Worm (Caenorhabditis elegans) whole organism, L3 larva: Measurements from ENCODE around the gene C02B8.7.

Source experiments
- R02D3.7 ChIP-seq: fragments of 150-350 bp; optimal IDR thresholded peaks from 2 replicates; lab custom pipeline; 2014; ENCODE audit warnings: missing biosample characterization, missing genetic modification characterization
- ZK546.5 ChIP-seq: sonication (generic microtip); optimal IDR thresholded peaks from 2 replicates; lab custom pipeline; 2017; ENCODE audit warnings: missing biosample characterization, missing genetic modification characterization
- aly-2 ChIP-seq: fragments of 150-350 bp; optimal IDR thresholded peaks from 2 replicates; lab custom pipeline; 2014; ENCODE audit warnings: missing biosample characterization, missing genetic modification characterization
- ceh-16 ChIP-seq: sonication (generic microtip); optimal IDR thresholded peaks from 2 replicates; lab custom pipeline; 2017; ENCODE audit warnings: missing biosample characterization, missing genetic modification characterization
- ceh-28 ChIP-seq: fragments of 150-350 bp; optimal IDR thresholded peaks from 2 replicates; lab custom pipeline; 2014; ENCODE audit warnings: missing biosample characterization, missing genetic modification reagents, missing genetic modification characterization
- ceh-82 ChIP-seq: fragments of 150-350 bp; optimal IDR thresholded peaks from 2 replicates; lab custom pipeline; 2014; ENCODE audit warnings: missing biosample characterization, missing genetic modification characterization
- ceh-9 ChIP-seq: sonication (generic microtip); optimal IDR thresholded peaks from 2 replicates; lab custom pipeline; 2018; ENCODE audit warnings: missing biosample characterization, missing genetic modification characterization
- daf-12 ChIP-seq: fragments of 150-350 bp; optimal IDR thresholded peaks from 2 replicates; lab custom pipeline; 2014; ENCODE audit warnings: missing biosample characterization, missing genetic modification reagents, missing genetic modification characterization
- egl-27 ChIP-seq: sonication (generic microtip); optimal IDR thresholded peaks from 4 replicates; lab custom pipeline; 2017; ENCODE audit warnings: missing biosample characterization, missing genetic modification reagents, missing genetic modification characterization
- egl-5 ChIP-seq: fragments of 150-350 bp; optimal IDR thresholded peaks from 2 replicates; lab custom pipeline; 2017; ENCODE audit warnings: missing biosample characterization, missing genetic modification reagents, missing genetic modification characterization, inconsistent platforms
- elt-1 ChIP-seq: fragments of 150-350 bp; optimal IDR thresholded peaks from 2 replicates; lab custom pipeline; 2014; ENCODE audit warnings: missing biosample characterization, missing genetic modification characterization
- eor-1 ChIP-seq, 2 experiments: fragments of 150-350 bp; optimal IDR thresholded peaks; 2 replicates each; lab custom pipeline; 2014 to 2018; ENCODE audit warnings: missing biosample characterization in 2 of 2, missing genetic modification characterization in 2 of 2
- fkh-10 ChIP-seq: sonication (generic microtip); optimal IDR thresholded peaks from 2 replicates; lab custom pipeline; 2017; ENCODE audit warnings: missing biosample characterization, missing genetic modification reagents, missing genetic modification characterization
- fkh-2 ChIP-seq: fragments of 150-350 bp; optimal IDR thresholded peaks from 2 replicates; lab custom pipeline; 2014; ENCODE audit warnings: missing biosample characterization, missing genetic modification reagents, missing genetic modification characterization
- fos-1 ChIP-seq: fragments of 150-350 bp; optimal IDR thresholded peaks from 2 replicates; lab custom pipeline; 2014; ENCODE audit warnings: missing biosample characterization, missing genetic modification characterization
- hmg-11 ChIP-seq: sonication (generic microtip); optimal IDR thresholded peaks from 2 replicates; lab custom pipeline; 2016; ENCODE audit warnings: missing genetic modification characterization, missing compliant biosample characterization
- lin-15B ChIP-seq: fragments of 150-350 bp; optimal IDR thresholded peaks from 2 replicates; lab custom pipeline; 2014; ENCODE audit warnings: missing biosample characterization, missing genetic modification characterization
- lin-39 ChIP-seq: fragments of 150-350 bp; optimal IDR thresholded peaks from 2 replicates; lab custom pipeline; 2018; ENCODE audit warnings: missing biosample characterization, missing genetic modification reagents, missing genetic modification characterization
- mml-1 ChIP-seq: fragments of 150-350 bp; sonication (generic microtip); optimal IDR thresholded peaks from 3 replicates; lab custom pipeline; 2014; ENCODE audit warnings: missing biosample characterization, missing genetic modification characterization
- nfya-1 ChIP-seq: sonication (generic microtip); optimal IDR thresholded peaks from 2 replicates; lab custom pipeline; 2017; ENCODE audit warnings: missing genetic modification characterization, mild to moderate bottlenecking, missing compliant biosample characterization, antibody characterized with exemption, moderate library complexity; ENCODE audit not compliant: insufficient read depth
- nhr-12 ChIP-seq: fragments of 150-350 bp; optimal IDR thresholded peaks from 2 replicates; lab custom pipeline; 2014; ENCODE audit warnings: missing biosample characterization, missing genetic modification characterization
- nhr-23 ChIP-seq: fragments of 150-350 bp; optimal IDR thresholded peaks from 2 replicates; lab custom pipeline; 2014; ENCODE audit warnings: missing biosample characterization, missing genetic modification reagents, missing genetic modification characterization
- nhr-237 ChIP-seq: fragments of 150-350 bp; optimal IDR thresholded peaks from 2 replicates; lab custom pipeline; 2014; ENCODE audit warnings: missing biosample characterization, missing genetic modification characterization
- nhr-25 ChIP-seq: sonication (generic microtip); optimal IDR thresholded peaks from 2 replicates; lab custom pipeline; 2017; ENCODE audit warnings: missing biosample characterization, missing genetic modification characterization
- nhr-28 ChIP-seq: fragments of 150-350 bp; optimal IDR thresholded peaks from 2 replicates; lab custom pipeline; 2014; ENCODE audit warnings: missing biosample characterization, missing genetic modification characterization
- nhr-43 ChIP-seq: sonication (generic microtip); optimal IDR thresholded peaks from 2 replicates; lab custom pipeline; 2016; ENCODE audit warnings: mild to moderate bottlenecking, missing genetic modification characterization, missing compliant biosample characterization; ENCODE audit not compliant: poor library complexity, severe bottlenecking
- nhr-76 ChIP-seq: fragments of 150-350 bp; sonication (generic microtip); optimal IDR thresholded peaks from 5 replicates; lab custom pipeline; 2014; ENCODE audit warnings: missing biosample characterization, missing genetic modification characterization
- nhr-77 ChIP-seq: fragments of 150-350 bp; optimal IDR thresholded peaks from 2 replicates; lab custom pipeline; 2014; ENCODE audit warnings: missing biosample characterization, missing genetic modification characterization
- pha-4 ChIP-seq: fragments of 150-350 bp; optimal IDR thresholded peaks from 2 replicates; lab custom pipeline; 2014; ENCODE audit warnings: missing biosample characterization, missing genetic modification reagents, missing genetic modification characterization
- pqm-1 ChIP-seq: fragments of 150-350 bp; optimal IDR thresholded peaks from 2 replicates; lab custom pipeline; 2017; ENCODE audit warnings: missing biosample characterization, missing genetic modification characterization, inconsistent platforms
- sea-2 ChIP-seq: fragments of 150-350 bp; sonication (generic microtip); optimal IDR thresholded peaks from 4 replicates; lab custom pipeline; 2014; ENCODE audit warnings: missing biosample characterization, missing genetic modification reagents, missing genetic modification characterization
- skn-1 ChIP-seq: fragments of 150-350 bp; optimal IDR thresholded peaks from 2 replicates; lab custom pipeline; 2014; ENCODE audit warnings: missing biosample characterization, missing genetic modification characterization
- snpc-4 ChIP-seq: fragments of 150-350 bp; optimal IDR thresholded peaks from 2 replicates; lab custom pipeline; 2014; ENCODE audit warnings: missing biosample characterization, missing genetic modification characterization
- tbx-2 ChIP-seq: sonication (generic microtip); optimal IDR thresholded peaks from 2 replicates; lab custom pipeline; 2016; ENCODE audit warnings: mild to moderate bottlenecking, missing genetic modification characterization, missing compliant biosample characterization
- unc-39 ChIP-seq: sonication (generic microtip); optimal IDR thresholded peaks from 4 replicates; lab custom pipeline; 2017; ENCODE audit warnings: missing biosample characterization, missing genetic modification characterization
- zag-1 ChIP-seq: fragments of 150-350 bp; optimal IDR thresholded peaks from 2 replicates; lab custom pipeline; 2014; ENCODE audit warnings: missing biosample characterization, missing genetic modification characterization
- ztf-11 ChIP-seq: fragments of 150-350 bp; optimal IDR thresholded peaks from 2 replicates; lab custom pipeline; 2014; ENCODE audit warnings: missing biosample characterization, missing genetic modification characterization
- ztf-4 ChIP-seq: fragments of 150-350 bp; optimal IDR thresholded peaks from 2 replicates; lab custom pipeline; 2014; ENCODE audit warnings: missing biosample characterization, missing genetic modification characterization

The C02B8.7 gene

DNA sequence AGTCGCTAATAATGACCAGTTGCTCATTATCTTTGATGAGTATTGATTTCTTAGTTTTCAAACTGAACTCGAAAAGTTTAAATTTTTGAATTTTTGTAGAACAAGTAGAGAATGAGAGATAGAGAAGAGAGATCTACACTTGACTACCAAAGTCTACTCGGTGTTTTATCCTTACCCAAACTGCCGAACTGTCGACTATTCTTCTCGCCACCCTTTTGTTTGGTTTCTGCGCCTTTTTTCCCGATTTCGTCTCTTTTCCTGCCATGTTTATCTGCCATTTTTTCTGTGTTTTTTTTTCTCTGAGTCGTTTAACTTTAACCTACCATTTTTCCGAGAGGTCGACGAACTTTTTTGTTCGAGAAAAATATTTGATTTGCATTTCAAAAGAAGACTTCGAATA is 14.5 kb downstream of the C02B8.7 start, which contains the start of gene C02B8.12:
Gene C02B8.12, minus strand, starts transcription at position 175 of the 400 bp plus-strand sequence.
- TF ChIP-seq pha-4 (tag; lab: Kevin White, UChicago), result peak; percentile 37
- no peak for TF ChIP-seq fos-1
- no peak for TF ChIP-seq zag-1 (tag; lab: Kevin White, UChicago)
- no peak for TF ChIP-seq fkh-10 (GFP tag; lab: Kevin White, UChicago)
- TF ChIP-seq tbx-2 (tag; lab: Kevin White, UChicago), result no peak

ce11 chrX:8120281-8120680 is 17.4 kb downstream of the C02B8.7 start:
- no peak for TF ChIP-seq aly-2 (tag; lab: Kevin White, UChicago)
- TF ChIP-seq nhr-28 (tag; lab: Kevin White, UChicago), result no peak
- no peak for TF ChIP-seq nhr-12 (tag; lab: Kevin White, UChicago)
- no peak for TF ChIP-seq ceh-16
- no peak for TF ChIP-seq sea-2
- TF ChIP-seq nfya-1, result no peak
- no peak for TF ChIP-seq fkh-10 (GFP tag; lab: Kevin White, UChicago)
- TF ChIP-seq ceh-9 (tag; lab: Kevin White, UChicago), result no peak
- no peak for TF ChIP-seq lin-39 (tag; lab: Kevin White, UChicago)
- no peak for TF ChIP-seq ZK546.5
- no peak for TF ChIP-seq ceh-28 (tag; lab: Kevin White, UChicago)
- no peak for TF ChIP-seq ztf-4 (tag; lab: Kevin White, UChicago)
- no peak for TF ChIP-seq zag-1 (tag; lab: Kevin White, UChicago)
- TF ChIP-seq daf-12 (tag; lab: Kevin White, UChicago), result no peak
- no peak for TF ChIP-seq R02D3.7 (tag; lab: Kevin White, UChicago)

DNA sequence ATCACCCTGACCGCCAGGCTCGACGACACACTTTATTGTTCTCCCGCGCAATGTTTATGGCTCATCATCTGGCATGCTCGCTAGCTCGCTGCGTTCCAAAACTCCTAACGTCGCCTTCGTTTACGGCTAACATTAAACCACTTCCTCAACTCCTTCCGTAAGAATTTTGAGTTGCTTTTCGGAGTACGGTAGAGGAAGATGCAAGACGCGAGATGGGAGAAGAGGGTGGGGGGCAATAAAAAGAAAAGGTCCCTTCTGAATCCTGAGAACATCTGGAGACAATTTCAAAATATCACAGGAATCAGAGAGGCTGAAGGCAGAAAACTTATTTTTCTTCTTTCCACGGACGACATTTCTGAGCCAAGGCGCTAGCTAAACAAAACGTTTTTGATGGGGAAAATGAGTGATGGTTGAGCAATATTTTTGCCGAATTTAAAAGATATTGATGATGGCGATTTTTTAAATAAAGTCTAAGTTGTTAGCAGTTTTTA is 19.8 kb downstream of the C02B8.7 start:
- TF ChIP-seq ceh-16 (no peak), nhr-76 (no peak)

DNA sequence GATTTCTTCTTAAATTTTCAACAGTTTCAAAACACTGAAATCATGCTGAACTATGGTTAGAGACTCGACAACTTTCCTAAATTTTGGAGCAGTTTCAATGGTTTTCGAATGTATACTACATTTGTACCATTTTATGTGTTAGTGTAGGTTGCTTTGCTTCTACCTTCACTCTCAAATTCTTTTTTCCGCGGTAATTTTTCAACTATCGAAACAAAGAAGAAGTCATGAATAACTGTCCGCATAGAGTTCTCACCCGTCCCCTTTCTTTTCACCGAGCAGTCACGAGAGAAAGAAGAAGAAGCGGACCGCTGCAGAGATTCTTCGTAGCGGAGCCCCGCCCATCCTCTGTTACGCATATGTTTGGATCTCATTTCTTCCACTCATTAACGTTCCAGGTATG is 21.5 kb downstream of the C02B8.7 start, which contains the start of gene hlh-8:
Gene hlh-8, plus strand, starts transcription at position 301 of the 400 bp plus-strand sequence.
- TF ChIP-seq nhr-28 (tag; lab: Kevin White, UChicago) (no peak), sea-2 (no peak), daf-12 (tag; lab: Kevin White, UChicago) (no peak), lin-15B (no peak), nhr-76 (no peak), elt-1 (tag; lab: Kevin White, UChicago) (no peak), pha-4 (tag; lab: Kevin White, UChicago) (no peak), nhr-23 (tag; lab: Kevin White, UChicago) (no peak), unc-39 (tag; lab: Kevin White, UChicago) (no peak), fkh-2 (tag; lab: Kevin White, UChicago) (no peak), egl-27 (tag; lab: Kevin White, UChicago) (no peak), ceh-82 (tag; lab: Kevin White, UChicago) (no peak), hmg-11 (tag; lab: Kevin White, UChicago) (no peak), ztf-11 (tag; lab: Kevin White, UChicago) (no peak), mml-1 (tag; lab: Kevin White, UChicago) (no peak), eor-1 (tag; optimal IDR thresholded peaks at IDR 0.05; lab: Kevin White, UChicago) (no peak)
- TF ChIP-seq, all 47 proteins: peak for 0

- no peak for TF ChIP-seq ztf-11 (tag; lab: Kevin White, UChicago)
- no peak for TF ChIP-seq nhr-237 (tag; lab: Kevin White, UChicago)
- TF ChIP-seq pqm-1 (tag; lab: Kevin White, UChicago), result no peak
- TF ChIP-seq nhr-43 (tag; lab: Kevin White, UChicago), result no peak
- no peak for TF ChIP-seq nhr-12 (tag; lab: Kevin White, UChicago)
- TF ChIP-seq skn-1 (tag; lab: Kevin White, UChicago), result no peak
- TF ChIP-seq nhr-25 (tag; lab: Kevin White, UChicago), result no peak
- no peak for TF ChIP-seq lin-15B
- no peak for TF ChIP-seq snpc-4
- TF ChIP-seq R02D3.7 (tag; lab: Kevin White, UChicago), result no peak
- TF ChIP-seq egl-5 (tag; lab: Kevin White, UChicago), result no peak
- TF ChIP-seq nfya-1, result no peak
- TF ChIP-seq nhr-23 (tag; lab: Kevin White, UChicago), result no peak
- no peak for TF ChIP-seq fkh-10 (GFP tag; lab: Kevin White, UChicago)
- TF ChIP-seq nhr-77 (tag; lab: Kevin White, UChicago), result no peak
- TF ChIP-seq sea-2, result no peak
- no peak for TF ChIP-seq ceh-82 (tag; lab: Kevin White, UChicago)
- TF ChIP-seq unc-39 (tag; lab: Kevin White, UChicago), result no peak
- no peak for TF ChIP-seq elt-1 (tag; lab: Kevin White, UChicago)
- no peak for TF ChIP-seq eor-1 (tag; optimal IDR thresholded peaks at IDR 0.05; lab: Kevin White, UChicago)
Measured at ce11 chrX:8110193-8110592, 27.5 kb downstream of the C02B8.7 start, which contains the start of gene K07E3.1. Gene K07E3.1, plus strand, starts transcription at chrX:8110439.
